Worm (Caenorhabditis elegans) whole organism, L4 larva: ENCODE measurements around the gene C50E3.6.

ENCODE experiments used
- F37D6.2 ChIP-seq: sonication (generic microtip); optimal IDR thresholded peaks from 2 replicates; lab custom pipeline; 2016; ENCODE audit warnings: mild to moderate bottlenecking, missing genetic modification characterization, missing compliant biosample characterization
- T26A8.4 ChIP-seq: fragments of 200-800 bp; sonication (Bioruptor generic); IDR thresholded peaks from 2 replicates; pipeline ENCODE4 v1.3.6; 2022; ENCODE audit warnings: missing genetic modification characterization, missing compliant biosample characterization
- Y105C5A.15 ChIP-seq: fragments of 200-800 bp; sonication (Bioruptor generic); IDR thresholded peaks from 2 replicates; pipeline ENCODE4 v1.3.6; 2022; ENCODE audit warnings: missing genetic modification characterization, missing compliant biosample characterization
- Y48G9A.11 ChIP-seq: fragments of 200-800 bp; sonication (Bioruptor generic); IDR thresholded peaks from 2 replicates; pipeline ENCODE4 v1.3.6; 2022; ENCODE audit warnings: missing genetic modification reagents, missing genetic modification characterization, missing compliant biosample characterization
- Y5F2A.4 ChIP-seq: fragments of 200-800 bp; sonication (Bioruptor generic); optimal IDR thresholded peaks from 2 replicates; lab custom pipeline; 2018; ENCODE audit warnings: mild to moderate bottlenecking, missing genetic modification characterization, missing compliant biosample characterization
- Y75B8A.6 ChIP-seq: fragments of 200-800 bp; sonication (Bioruptor generic); IDR thresholded peaks from 2 replicates; pipeline ENCODE4 v1.3.6; 2022; ENCODE audit warnings: missing genetic modification reagents, missing genetic modification characterization, missing compliant biosample characterization
- ama-1 ChIP-seq: fragments of 150-350 bp; optimal IDR thresholded peaks from 2 replicates; lab custom pipeline; 2014; ENCODE audit warnings: inconsistent platforms, mixed read lengths
- arid-1 ChIP-seq: fragments of 200-800 bp; sonication (Bioruptor generic); conservative IDR thresholded peaks from 2 replicates; pipeline ENCODE4 v1.3.6; 2022; ENCODE audit warnings: missing genetic modification reagents, missing genetic modification characterization, missing compliant biosample characterization
- attf-4 ChIP-seq: sonication (generic microtip); optimal IDR thresholded peaks from 3 replicates; lab custom pipeline; 2017; ENCODE audit warnings: missing biosample characterization, missing genetic modification characterization
- ceh-32 ChIP-seq: sonication (generic microtip); optimal IDR thresholded peaks from 2 replicates; lab custom pipeline; 2016; ENCODE audit warnings: mild to moderate bottlenecking, missing genetic modification characterization, missing compliant biosample characterization; ENCODE audit not compliant: poor library complexity
- ceh-44 ChIP-seq: fragments of 200-800 bp; sonication (Bioruptor generic); IDR thresholded peaks from 2 replicates; pipeline ENCODE4 v1.3.6; 2022; ENCODE audit warnings: missing genetic modification reagents, missing genetic modification characterization, missing compliant biosample characterization
- ceh-82 ChIP-seq: sonication (generic microtip); optimal IDR thresholded peaks from 2 replicates; lab custom pipeline; 2017; ENCODE audit warnings: missing biosample characterization, missing genetic modification characterization
- daf-12 ChIP-seq: fragments of 150-350 bp; optimal IDR thresholded peaks from 2 replicates; lab custom pipeline; 2014; ENCODE audit warnings: missing biosample characterization, missing genetic modification reagents, missing genetic modification characterization
- daf-8 ChIP-seq: fragments of 200-800 bp; sonication (Bioruptor generic); IDR thresholded peaks from 2 replicates; pipeline ENCODE4 v1.3.6; 2022; ENCODE audit warnings: missing genetic modification characterization, missing compliant biosample characterization
- dpl-1 ChIP-seq: fragments of 150-350 bp; optimal IDR thresholded peaks from 2 replicates; lab custom pipeline; 2014; ENCODE audit warnings: missing biosample characterization, missing genetic modification reagents, missing genetic modification characterization
- duxl-1 ChIP-seq: sonication (generic microtip); optimal IDR thresholded peaks from 2 replicates; lab custom pipeline; 2016; ENCODE audit warnings: mild to moderate bottlenecking, missing genetic modification characterization, moderate library complexity, missing compliant biosample characterization; ENCODE audit not compliant: poor library complexity
- dve-1 ChIP-seq: sonication (generic microtip); optimal IDR thresholded peaks from 2 replicates; lab custom pipeline; 2017; ENCODE audit warnings: antibody characterized with exemption, mild to moderate bottlenecking, missing genetic modification characterization, missing compliant biosample characterization; ENCODE audit not compliant: insufficient read depth
- fkh-10 ChIP-seq: fragments of 150-350 bp; optimal IDR thresholded peaks from 2 replicates; lab custom pipeline; 2014; ENCODE audit warnings: missing biosample characterization, missing genetic modification reagents, missing genetic modification characterization
- gei-8 ChIP-seq: fragments of 200-800 bp; sonication (Bioruptor generic); optimal IDR thresholded peaks from 2 replicates; lab custom pipeline; 2018; ENCODE audit warnings: mild to moderate bottlenecking, missing genetic modification characterization, missing compliant biosample characterization
- hif-1 ChIP-seq, 2 experiments: sonication (generic microtip); optimal IDR thresholded peaks; 2 replicates each; lab custom pipeline; 2016 to 2017; ENCODE audit warnings: missing compliant biosample characterization in 2 of 2, missing genetic modification characterization in 2 of 2, missing genetic modification reagents in 2 of 2, missing genotype in 2 of 2, mild to moderate bottlenecking in 1 of 2
- jun-1 ChIP-seq: fragments of 150-350 bp; optimal IDR thresholded peaks from 2 replicates; lab custom pipeline; 2014; ENCODE audit warnings: missing biosample characterization, missing genetic modification reagents, missing genetic modification characterization
- lin-13 ChIP-seq: fragments of 150-350 bp; optimal IDR thresholded peaks from 2 replicates; lab custom pipeline; 2014; ENCODE audit warnings: missing biosample characterization, missing genetic modification reagents, missing genetic modification characterization
- lin-38 ChIP-seq: fragments of 200-800 bp; sonication (Bioruptor generic); IDR thresholded peaks from 2 replicates; pipeline ENCODE4 v1.3.6; 2022; ENCODE audit warnings: missing genetic modification reagents, missing genetic modification characterization, missing compliant biosample characterization
- madf-9 ChIP-seq: fragments of 200-800 bp; sonication (Bioruptor generic); conservative IDR thresholded peaks from 2 replicates; pipeline ENCODE4 v1.3.6; 2022; ENCODE audit warnings: missing genetic modification reagents, missing genetic modification characterization, missing compliant biosample characterization
- mdl-1 ChIP-seq, 2 experiments: fragments of 150-350 bp in 1 of 2; sonication (generic microtip) in 1 of 2; optimal IDR thresholded peaks; 2 replicates each; lab custom pipeline; 2014 to 2017; ENCODE audit warnings: missing biosample characterization in 2 of 2, missing genetic modification characterization in 2 of 2
- mep-1 ChIP-seq: fragments of 150-350 bp; sonication (generic microtip); optimal IDR thresholded peaks from 3 replicates; lab custom pipeline; 2014; ENCODE audit warnings: missing biosample characterization, missing genetic modification characterization
- mes-2 ChIP-seq: sonication (generic microtip); optimal IDR thresholded peaks from 2 replicates; lab custom pipeline; 2016; ENCODE audit warnings: missing genotype, mild to moderate bottlenecking, missing genetic modification characterization, missing compliant biosample characterization; ENCODE audit not compliant: poor library complexity, severe bottlenecking
- nhr-10 ChIP-seq: fragments of 150-350 bp; optimal IDR thresholded peaks from 2 replicates; lab custom pipeline; 2014; ENCODE audit warnings: missing biosample characterization, missing genetic modification characterization
- nhr-102 ChIP-seq: sonication (generic microtip); optimal IDR thresholded peaks from 2 replicates; lab custom pipeline; 2016; ENCODE audit warnings: mild to moderate bottlenecking, missing genetic modification characterization, moderate library complexity, missing compliant biosample characterization
- nhr-11 ChIP-seq: fragments of 150-350 bp; optimal IDR thresholded peaks from 2 replicates; lab custom pipeline; 2014; ENCODE audit warnings: missing biosample characterization, missing genetic modification characterization
- nhr-111 ChIP-seq: fragments of 200-800 bp; sonication (Bioruptor generic); optimal IDR thresholded peaks from 2 replicates; lab custom pipeline; 2018; ENCODE audit warnings: mild to moderate bottlenecking, missing genetic modification characterization, missing compliant biosample characterization
- nhr-25 ChIP-seq: sonication (generic microtip); optimal IDR thresholded peaks from 2 replicates; lab custom pipeline; 2017; ENCODE audit warnings: missing genetic modification characterization, mild to moderate bottlenecking, missing compliant biosample characterization, antibody characterized with exemption, moderate library complexity, borderline replicate concordance; ENCODE audit not compliant: insufficient read depth
- nhr-41 ChIP-seq: fragments of 200-800 bp; sonication (Bioruptor generic); IDR thresholded peaks from 2 replicates; pipeline ENCODE4 v1.3.6; 2022; ENCODE audit warnings: missing genetic modification reagents, missing genetic modification characterization, missing compliant biosample characterization
- nhr-42 ChIP-seq: fragments of 200-800 bp; sonication (Bioruptor generic); IDR thresholded peaks from 2 replicates; pipeline ENCODE4 v1.3.6; 2022; ENCODE audit warnings: missing genetic modification characterization, missing compliant biosample characterization
- nhr-76 ChIP-seq: fragments of 150-350 bp; optimal IDR thresholded peaks from 2 replicates; lab custom pipeline; 2014; ENCODE audit warnings: missing biosample characterization, missing genetic modification characterization
- nhr-77 ChIP-seq: fragments of 150-350 bp; optimal IDR thresholded peaks from 2 replicates; lab custom pipeline; 2014; ENCODE audit warnings: missing biosample characterization, missing genetic modification characterization
- rbr-2 ChIP-seq: sonication (generic microtip); optimal IDR thresholded peaks from 2 replicates; lab custom pipeline; 2016; ENCODE audit warnings: missing genotype, missing genetic modification characterization, missing compliant biosample characterization
- sdz-12 ChIP-seq: fragments of 200-800 bp; sonication (Bioruptor generic); optimal IDR thresholded peaks from 2 replicates; lab custom pipeline; 2018; ENCODE audit warnings: mild to moderate bottlenecking, missing genetic modification characterization, missing compliant biosample characterization
- spr-1 ChIP-seq: sonication (generic microtip); optimal IDR thresholded peaks from 2 replicates; lab custom pipeline; 2016; ENCODE audit warnings: mild to moderate bottlenecking, missing genetic modification characterization, missing compliant biosample characterization
- spr-3 ChIP-seq: fragments of 200-800 bp; sonication (Bioruptor generic); optimal IDR thresholded peaks from 2 replicates; lab custom pipeline; 2018; ENCODE audit warnings: mild to moderate bottlenecking, missing genetic modification characterization, missing compliant biosample characterization
- tag-97 ChIP-seq: fragments of 200-800 bp; sonication (Bioruptor generic); IDR thresholded peaks from 2 replicates; pipeline ENCODE4 v1.3.6; 2022; ENCODE audit warnings: missing genetic modification characterization, missing compliant biosample characterization
- zag-1 ChIP-seq: fragments of 150-350 bp; optimal IDR thresholded peaks from 2 replicates; lab custom pipeline; 2014; ENCODE audit warnings: missing biosample characterization, missing genetic modification characterization
- zip-11 ChIP-seq: fragments of 200-800 bp; sonication (Bioruptor generic); IDR thresholded peaks from 2 replicates; pipeline ENCODE4 v1.3.6; 2022; ENCODE audit warnings: missing genetic modification characterization, missing compliant biosample characterization
- zip-2 ChIP-seq: fragments of 150-350 bp; optimal IDR thresholded peaks from 2 replicates; lab custom pipeline; 2014; ENCODE audit warnings: missing biosample characterization, missing genetic modification characterization

The C50E3.6 gene

ce11 chrV:7603404-7603803, 13.1 kb upstream of the C50E3.6 start, which contains the start of gene C50E3.11 (continued):
- TF ChIP-seq zip-11 (GFP tag; lab: Robert Waterston, UW) (no peak), lin-13 (GFP tag; lab: Kevin White, UChicago) (no peak)
- TF ChIP-seq, all 104 proteins: peak for 0

DNA sequence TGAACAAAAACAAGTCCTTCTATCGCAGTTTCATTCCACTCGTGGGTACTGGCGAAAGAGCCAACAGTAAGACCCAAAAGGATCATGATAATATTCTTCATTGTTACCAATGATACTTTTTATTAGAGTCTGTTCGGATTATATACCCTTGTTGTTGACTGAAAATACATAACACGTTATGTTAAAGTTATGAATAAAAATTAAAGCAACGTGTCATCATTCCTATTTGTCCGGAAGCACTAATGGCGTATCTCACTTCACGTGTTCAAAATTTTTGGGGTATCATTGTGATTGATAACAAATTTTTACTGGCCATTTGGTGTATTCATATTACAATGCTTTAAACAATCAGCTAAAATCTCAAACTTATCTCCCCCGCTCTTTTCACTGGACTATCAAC, 11.1 kb upstream of the C50E3.6 start, which contains the start of gene scl-26:
TSS of gene scl-26 (minus strand) at position 101 of the 400 bp plus-strand sequence.
- no peak for TF ChIP-seq nhr-25 (tag; lab: Kevin White, UChicago)
- no peak for TF ChIP-seq ceh-44 (GFP tag; lab: Robert Waterston, UW)
- TF ChIP-seq F37D6.2, result no peak

DNA sequence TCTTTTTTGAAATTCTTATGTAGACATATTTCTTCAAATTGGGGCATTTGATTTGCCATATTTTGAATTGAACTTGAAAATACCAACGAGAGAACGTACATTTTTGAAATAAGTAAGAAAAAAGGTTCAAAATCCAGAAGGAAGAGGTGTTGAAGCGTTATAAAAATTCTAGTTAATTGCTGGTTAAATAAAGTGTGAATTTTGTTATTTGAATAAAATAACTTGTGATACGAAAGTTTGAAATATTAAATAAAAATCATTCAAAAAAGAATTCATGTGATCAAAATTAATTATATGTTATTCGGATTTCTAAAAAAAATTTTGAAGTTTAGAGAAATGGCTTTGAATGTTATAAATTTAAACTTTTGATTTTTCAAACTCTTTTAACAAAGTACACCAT, 9.8 kb upstream of the C50E3.6 start, which contains the start of gene C50E3.9:
TSS of gene C50E3.9 (minus strand) at position 101 of the 400 bp plus-strand sequence.
- no peak for TF ChIP-seq arid-1
- TF ChIP-seq nhr-102 (tag; lab: Kevin White, UChicago), result no peak
- no peak for TF ChIP-seq zip-2 (tag; lab: Kevin White, UChicago)
- TF ChIP-seq ceh-82 (tag; lab: Kevin White, UChicago), result no peak
- TF ChIP-seq nhr-111, result no peak
- TF ChIP-seq tag-97 (GFP tag; lab: Robert Waterston, UW), result no peak
- no peak for TF ChIP-seq daf-8 (GFP tag; lab: Robert Waterston, UW)
- no peak for TF ChIP-seq nhr-10
- no peak for TF ChIP-seq rbr-2 (tag; lab: Kevin White, UChicago)
- no peak for TF ChIP-seq spr-1

DNA sequence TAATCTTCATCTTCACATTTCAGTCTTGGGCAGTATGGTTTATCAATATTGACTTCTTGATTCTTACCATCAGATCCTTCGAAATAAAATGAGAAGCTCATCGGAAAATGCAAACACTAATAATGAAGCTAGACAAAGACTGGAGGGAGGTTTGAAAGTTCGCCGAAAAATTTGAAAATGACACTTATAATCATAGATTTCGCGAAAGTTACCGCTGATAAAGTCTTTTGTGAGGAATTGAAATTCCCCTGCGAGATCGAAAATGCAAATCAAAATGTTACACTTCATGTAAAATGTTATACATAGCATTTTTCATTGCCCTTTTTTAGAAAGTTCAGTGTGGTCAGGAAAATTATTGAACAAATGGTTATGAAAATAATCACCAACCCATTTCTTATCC, 7.9 kb upstream of the C50E3.6 start, which contains the start of gene C50E3.7:
TSS of gene C50E3.7 (minus strand) at position 101 of the 400 bp plus-strand sequence.
- TF ChIP-seq duxl-1 (tag; lab: Kevin White, UChicago), result no peak
- TF ChIP-seq nhr-41, result no peak
- TF ChIP-seq attf-4, result no peak
- TF ChIP-seq nhr-76 (tag; lab: Kevin White, UChicago), result no peak
- TF ChIP-seq mdl-1 (tag; optimal IDR thresholded peaks at IDR 0.05; lab: Kevin White, UChicago), result no peak
- no peak for TF ChIP-seq Y105C5A.15 (GFP tag; lab: Robert Waterston, UW)
- TF ChIP-seq dve-1 (tag; lab: Kevin White, UChicago), result no peak
- TF ChIP-seq dpl-1 (GFP tag; lab: Kevin White, UChicago), result no peak
- TF ChIP-seq lin-13 (GFP tag; lab: Kevin White, UChicago), result no peak
- TF ChIP-seq jun-1, result no peak
- no peak for TF ChIP-seq madf-9 (GFP tag; lab: Robert Waterston, UW)
- TF ChIP-seq nhr-77 (tag; lab: Kevin White, UChicago), result no peak
- no peak for TF ChIP-seq ceh-32

ce11 chrV:7595132-7595531, 4.8 kb upstream of the C50E3.6 start:
- TF ChIP-seq hif-1 (tag; optimal IDR thresholded peaks at IDR 0.05; lab: Kevin White, UChicago) (no peak), Y48G9A.11 (no peak), zag-1 (tag; lab: Kevin White, UChicago) (no peak), nhr-42 (GFP tag; lab: Robert Waterston, UW) (no peak), spr-3 (GFP tag; lab: Kevin White, UChicago) (no peak)
- TF ChIP-seq, all 104 proteins: peak for 0

- TF ChIP-seq T26A8.4, result no peak
- TF ChIP-seq gei-8 (GFP tag; lab: Kevin White, UChicago), result no peak
- TF ChIP-seq mep-1 (tag; lab: Kevin White, UChicago), result peak; percentile 24
- no peak for TF ChIP-seq Y5F2A.4 (GFP tag; lab: Kevin White, UChicago)
- no peak for TF ChIP-seq Y75B8A.6 (GFP tag; lab: Robert Waterston, UW)
- peak; percentile 97 for TF ChIP-seq lin-38 (GFP tag; lab: Robert Waterston, UW)
- no peak for TF ChIP-seq nhr-11
- TF ChIP-seq mes-2 (tag; lab: Kevin White, UChicago), result peak; percentile 73
- TF ChIP-seq fkh-10 (GFP tag; lab: Kevin White, UChicago), result no peak
- no peak for TF ChIP-seq daf-12 (tag; lab: Kevin White, UChicago)
- peak; percentile 30 for TF ChIP-seq rbr-2 (tag; lab: Kevin White, UChicago)
- no peak for TF ChIP-seq sdz-12
- no peak for TF ChIP-seq ama-1 (lab: Kevin White, UChicago)
- no peak for TF ChIP-seq hif-1 (tag; optimal IDR thresholded peaks at IDR 0.05; lab: Kevin White, UChicago)
These were observed 2.7 kb downstream of the C50E3.6 start, which contains the start of the genes F19F10.11 and C50E3.5 for ce11 chrV:7587637-7588036. Gene F19F10.11 (minus strand): TSS chrV:7587704. Gene C50E3.5 (plus strand): TSS chrV:7587996.
